Fruit fly (Drosophila melanogaster): ENCODE measurements around the gene CG31664.

Gene CG31664

dm6 chr2L:1826400-1826799 is at the start of gene CG31664:
CG31664 (minus strand) TSS chr2L:1826500.
- no peak for TF ChIP-seq ttk (optimal IDR thresholded peaks at IDR 0.05)
- TF ChIP-seq insv (optimal IDR thresholded peaks at IDR 0.05): no peak
- no peak for TF ChIP-seq psq (optimal IDR thresholded peaks at IDR 0.05)
- TF ChIP-seq h (optimal IDR thresholded peaks at IDR 0.05): no peak

- TF ChIP-seq psq (optimal IDR thresholded peaks at IDR 0.05): no peak
- TF ChIP-seq h (optimal IDR thresholded peaks at IDR 0.05): no peak
These were observed 47.4 kb upstream of the CG31664 start for dm6 chr2L:1873609-1874096.

- TF ChIP-seq h (optimal IDR thresholded peaks at IDR 0.05): no peak
- no peak for TF ChIP-seq ttk (optimal IDR thresholded peaks at IDR 0.05)
- TF ChIP-seq Sin3A (optimal IDR thresholded peaks at IDR 0.05): no peak
- no peak for TF ChIP-seq Myc (optimal IDR thresholded peaks at IDR 0.05)
- TF ChIP-seq insv (optimal IDR thresholded peaks at IDR 0.05): no peak
- no peak for TF ChIP-seq psq (optimal IDR thresholded peaks at IDR 0.05)
These were observed 43.2 kb upstream of the CG31664 start, which contains the start of gene CG7295 for dm6 chr2L:1869503-1869902. CG7295 (plus strand) TSS chr2L:1869803.

dm6 chr2L:1861994-1862393 is 35.7 kb upstream of the CG31664 start:
- TF ChIP-seq h (optimal IDR thresholded peaks at IDR 0.05) (no peak), Myc (optimal IDR thresholded peaks at IDR 0.05) (no peak), Sin3A (optimal IDR thresholded peaks at IDR 0.05) (no peak), insv (optimal IDR thresholded peaks at IDR 0.05) (no peak), ttk (optimal IDR thresholded peaks at IDR 0.05) (no peak)

- TF ChIP-seq Sin3A (optimal IDR thresholded peaks at IDR 0.05) (no peak), Myc (optimal IDR thresholded peaks at IDR 0.05) (no peak), insv (optimal IDR thresholded peaks at IDR 0.05) (no peak), ttk (optimal IDR thresholded peaks at IDR 0.05) (no peak), h (optimal IDR thresholded peaks at IDR 0.05) (no peak), psq (optimal IDR thresholded peaks at IDR 0.05) (no peak)
These were observed 12.7 kb upstream of the CG31664 start for dm6 chr2L:1839019-1839418.

dm6 chr2L:1837717-1838368 is 11.5 kb upstream of the CG31664 start:
- TF ChIP-seq ttk (optimal IDR thresholded peaks at IDR 0.05) (no peak), psq (optimal IDR thresholded peaks at IDR 0.05) (no peak), insv (optimal IDR thresholded peaks at IDR 0.05) (no peak), Myc (optimal IDR thresholded peaks at IDR 0.05) (no peak), h (optimal IDR thresholded peaks at IDR 0.05) (no peak), Sin3A (optimal IDR thresholded peaks at IDR 0.05) (no peak)

dm6 chr2L:1836238-1836637 is 9.9 kb upstream of the CG31664 start, which contains the start of gene wry:
wry (plus strand) TSS chr2L:1836538.
- TF ChIP-seq Myc (optimal IDR thresholded peaks at IDR 0.05) (no peak), psq (optimal IDR thresholded peaks at IDR 0.05) (no peak), Sin3A (optimal IDR thresholded peaks at IDR 0.05) (no peak), insv (optimal IDR thresholded peaks at IDR 0.05) (no peak), h (optimal IDR thresholded peaks at IDR 0.05) (no peak), ttk (optimal IDR thresholded peaks at IDR 0.05) (no peak)

- TF ChIP-seq h (optimal IDR thresholded peaks at IDR 0.05) (no peak), ttk (optimal IDR thresholded peaks at IDR 0.05) (no peak), psq (optimal IDR thresholded peaks at IDR 0.05) (no peak), insv (optimal IDR thresholded peaks at IDR 0.05) (no peak), Sin3A (optimal IDR thresholded peaks at IDR 0.05) (no peak), Myc (optimal IDR thresholded peaks at IDR 0.05) (no peak)
These were observed 6.2 kb upstream of the CG31664 start, which contains the start of gene c-cup for dm6 chr2L:1832465-1832864. c-cup (minus strand) TSS chr2L:1832565.

- no peak for TF ChIP-seq Myc (optimal IDR thresholded peaks at IDR 0.05)
- TF ChIP-seq insv (optimal IDR thresholded peaks at IDR 0.05): no peak
- no peak for TF ChIP-seq h (optimal IDR thresholded peaks at IDR 0.05)
- no peak for TF ChIP-seq ttk (optimal IDR thresholded peaks at IDR 0.05)
These were observed 2.0 kb upstream of the CG31664 start for dm6 chr2L:1828282-1828681.

- TF ChIP-seq Sin3A (optimal IDR thresholded peaks at IDR 0.05) (no peak), insv (optimal IDR thresholded peaks at IDR 0.05) (no peak), ttk (optimal IDR thresholded peaks at IDR 0.05) (no peak), psq (optimal IDR thresholded peaks at IDR 0.05) (no peak), Myc (optimal IDR thresholded peaks at IDR 0.05) (no peak), h (optimal IDR thresholded peaks at IDR 0.05) (no peak)
These were observed 3.1 kb downstream of the CG31664 start, which contains the start of gene CG31933 for dm6 chr2L:1823231-1823630. CG31933 (minus strand) TSS chr2L:1823331.

dm6 chr2L:1794817-1795216 is 31.5 kb downstream of the CG31664 start, which contains the start of gene Gr22a:
Gr22a (minus strand) TSS chr2L:1794917.
- TF ChIP-seq ttk (optimal IDR thresholded peaks at IDR 0.05): no peak
- no peak for TF ChIP-seq h (optimal IDR thresholded peaks at IDR 0.05)
- no peak for TF ChIP-seq Sin3A (optimal IDR thresholded peaks at IDR 0.05)
- TF ChIP-seq psq (optimal IDR thresholded peaks at IDR 0.05): no peak
- TF ChIP-seq insv (optimal IDR thresholded peaks at IDR 0.05): no peak
- TF ChIP-seq Myc (optimal IDR thresholded peaks at IDR 0.05): no peak

dm6 chr2L:1793168-1793567 is 33.1 kb downstream of the CG31664 start, which contains the start of gene Gr22b:
Gr22b (minus strand) TSS chr2L:1793268.
- TF ChIP-seq psq (optimal IDR thresholded peaks at IDR 0.05) (no peak), insv (optimal IDR thresholded peaks at IDR 0.05) (no peak), Myc (optimal IDR thresholded peaks at IDR 0.05) (no peak), h (optimal IDR thresholded peaks at IDR 0.05) (no peak), Sin3A (optimal IDR thresholded peaks at IDR 0.05) (no peak), ttk (optimal IDR thresholded peaks at IDR 0.05) (no peak)

dm6 chr2L:1791723-1792122 is 34.6 kb downstream of the CG31664 start, which contains the start of gene Gr22c:
Gr22c (minus strand) TSS chr2L:1791823.
- TF ChIP-seq insv (optimal IDR thresholded peaks at IDR 0.05) (no peak), ttk (optimal IDR thresholded peaks at IDR 0.05) (no peak), Myc (optimal IDR thresholded peaks at IDR 0.05) (no peak), Sin3A (optimal IDR thresholded peaks at IDR 0.05) (no peak), h (optimal IDR thresholded peaks at IDR 0.05) (no peak), psq (optimal IDR thresholded peaks at IDR 0.05) (no peak)

Data from Kc167 (cell line).